Fruit fly (Drosophila melanogaster) whole organism, pupa: ENCODE results near the gene anne.

Experiments used
- CG14655 ChIP-seq: fragments of 200-800 bp; sonication (Bioruptor generic); optimal IDR thresholded peaks from 3 replicates; lab custom pipeline; 2017; ENCODE audit warnings: mild to moderate bottlenecking, missing biosample characterization, missing genetic modification reagents, missing genetic modification characterization
- CG15710 ChIP-seq: fragments of 200-800 bp; sonication (Bioruptor generic); optimal IDR thresholded peaks from 2 replicates; lab custom pipeline; 2018; ENCODE audit warnings: missing biosample characterization, mild to moderate bottlenecking, missing genetic modification characterization, moderate library complexity
- CG17806 ChIP-seq: fragments of 200-800 bp; sonication (Bioruptor generic); optimal IDR thresholded peaks from 2 replicates; lab custom pipeline; 2018; ENCODE audit warnings: missing biosample characterization, mild to moderate bottlenecking, missing genetic modification characterization, moderate library complexity
- CG4496 ChIP-seq: fragments of 200-800 bp; sonication (Bioruptor generic); IDR thresholded peaks from 3 replicates; pipeline ENCODE4 v1.3.6; 2022; ENCODE audit warnings: missing biosample characterization, missing genetic modification characterization
- CG8159 ChIP-seq: fragments of 200-800 bp; sonication (Bioruptor generic); optimal IDR thresholded peaks from 3 replicates; lab custom pipeline; 2018; ENCODE audit warnings: missing biosample characterization, mild to moderate bottlenecking, missing genetic modification characterization, moderate library complexity
- CG8301 ChIP-seq: fragments of 200-800 bp; sonication (Bioruptor generic); optimal IDR thresholded peaks from 2 replicates; lab custom pipeline; 2018; ENCODE audit warnings: missing biosample characterization, mild to moderate bottlenecking, missing genetic modification characterization
- CG9948 ChIP-seq: fragments of 200-800 bp; sonication (Bioruptor generic); optimal IDR thresholded peaks from 2 replicates; lab custom pipeline; 2018; ENCODE audit warnings: missing biosample characterization, mild to moderate bottlenecking, missing genetic modification characterization, moderate library complexity
- D1 ChIP-seq: fragments of 200-800 bp; sonication (Bioruptor generic); optimal IDR thresholded peaks from 2 replicates; lab custom pipeline; 2018; ENCODE audit warnings: missing biosample characterization, mild to moderate bottlenecking, missing genetic modification characterization, moderate library complexity
- Pif1B ChIP-seq: fragments of 200-800 bp; sonication (Bioruptor generic); optimal IDR thresholded peaks from 3 replicates; lab custom pipeline; 2016; ENCODE audit warnings: missing biosample characterization, missing genetic modification characterization
- Snoo ChIP-seq: fragments of 200-800 bp; sonication (Bioruptor generic); optimal IDR thresholded peaks from 3 replicates; lab custom pipeline; 2017; ENCODE audit warnings: missing biosample characterization, mild to moderate bottlenecking, missing genetic modification characterization, inconsistent platforms
- gl ChIP-seq: fragments of 200-800 bp; sonication (Bioruptor generic); optimal IDR thresholded peaks from 2 replicates; lab custom pipeline; 2018; ENCODE audit warnings: missing biosample characterization, mild to moderate bottlenecking, missing genetic modification characterization
- rn ChIP-seq: fragments of 200-800 bp; sonication (Bioruptor generic); IDR thresholded peaks from 2 replicates; pipeline ENCODE4 v1.3.6; 2022; ENCODE audit warnings: missing biosample characterization, missing genetic modification characterization

DNA sequence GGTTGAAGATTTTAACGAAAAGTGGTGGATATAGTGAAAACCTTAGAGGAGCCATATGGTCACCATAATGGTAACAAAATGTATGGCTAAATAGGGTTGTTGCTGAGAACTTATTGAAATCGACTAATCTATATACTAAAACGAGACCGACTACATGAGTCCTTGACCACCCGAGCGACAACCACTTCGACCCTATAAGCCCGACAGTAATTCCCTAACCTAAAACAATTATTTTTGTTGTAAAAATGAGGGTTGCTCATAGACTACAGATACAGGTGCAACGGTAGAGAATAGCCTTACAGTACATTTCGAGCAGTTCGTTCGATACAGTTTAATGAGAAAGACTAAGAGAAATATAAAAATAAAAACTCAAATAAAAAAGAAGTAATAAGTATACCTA lies 18.4 kb downstream of the anne start, which contains the start of gene CG32006:
- TF ChIP-seq CG4496 (GFP tag; lab: Robert Waterston, UW) (no peak), rn (no peak), CG8159 (tag; lab: Kevin White, UChicago) (no peak), Snoo (tag; lab: Kevin White, UChicago) (no peak), D1 (tag; lab: Kevin White, UChicago) (no peak), CG14655 (no peak), Pif1B (GFP tag; lab: Kevin White, UChicago) (no peak), CG15710 (tag; lab: Kevin White, UChicago) (no peak), CG8301 (tag; lab: Kevin White, UChicago) (no peak), gl (tag; lab: Kevin White, UChicago) (no peak), CG17806 (tag; lab: Kevin White, UChicago) (no peak), CG9948 (no peak)
